Worm (Caenorhabditis elegans): Measurements from ENCODE around the gene Y34B4A.4.

DNA sequence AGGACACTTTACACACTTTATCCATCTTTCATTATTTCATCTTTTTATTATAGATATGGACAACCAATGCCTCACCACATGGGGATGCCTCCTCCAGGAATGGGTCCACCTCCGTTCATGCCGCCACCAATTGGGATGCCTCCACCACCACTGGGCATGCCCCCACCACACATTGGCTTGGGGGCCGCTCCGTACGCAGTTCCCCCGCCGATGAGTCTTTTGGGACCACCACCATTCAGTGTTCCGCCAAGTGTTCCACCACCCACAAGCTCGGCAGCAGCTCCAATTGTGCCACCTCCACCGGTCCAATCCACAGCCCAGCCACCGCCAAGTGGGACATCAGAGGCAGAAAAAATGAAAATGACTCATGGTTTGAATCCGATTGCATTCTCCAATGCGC lies 49.3 kb upstream of the Y34B4A.4 start:
- no peak for TF ChIP-seq nhr-23 (tag; optimal IDR thresholded peaks at IDR 0.05)
- TF ChIP-seq lsy-2 (tag; optimal IDR thresholded peaks at IDR 0.05), result no peak
- TF ChIP-seq F13H6.1 (tag; optimal IDR thresholded peaks at IDR 0.05), result no peak
- TF ChIP-seq R02D3.7 (tag; optimal IDR thresholded peaks at IDR 0.05), result no peak
- no peak for TF ChIP-seq blmp-1 (tag; optimal IDR thresholded peaks at IDR 0.05; ENCODE audit: insufficient read depth)
- no peak for TF ChIP-seq elt-1 (tag; optimal IDR thresholded peaks at IDR 0.05)
- no peak for TF ChIP-seq ama-1 (optimal IDR thresholded peaks at IDR 0.05)
- TF ChIP-seq ZK546.5 (tag; optimal IDR thresholded peaks at IDR 0.05), result no peak
- TF ChIP-seq mdl-1 (tag; optimal IDR thresholded peaks at IDR 0.05), result no peak

Measured in whole organism, L2 larva.